Worm (Caenorhabditis elegans) whole organism, L4 larva: ENCODE data around the gene pak-2.

Source experiments
- F44E2.7 ChIP-seq: fragments of 200-800 bp; sonication (Bioruptor generic); IDR thresholded peaks from 2 replicates; pipeline ENCODE4 v2.1.2; 2022; ENCODE audit warnings: missing genetic modification characterization, missing compliant biosample characterization
- F49E8.2 ChIP-seq: sonication (generic microtip); optimal IDR thresholded peaks from 2 replicates; lab custom pipeline; 2016; ENCODE audit warnings: missing compliant biosample characterization, mild to moderate bottlenecking, missing genetic modification characterization, borderline replicate concordance
- T26A8.4 ChIP-seq: fragments of 200-800 bp; sonication (Bioruptor generic); IDR thresholded peaks from 2 replicates; pipeline ENCODE4 v1.3.6; 2022; ENCODE audit warnings: missing genetic modification characterization, missing compliant biosample characterization
- Y105C5A.15 ChIP-seq: fragments of 200-800 bp; sonication (Bioruptor generic); IDR thresholded peaks from 2 replicates; pipeline ENCODE4 v1.3.6; 2022; ENCODE audit warnings: missing genetic modification characterization, missing compliant biosample characterization
- Y48G9A.11 ChIP-seq: fragments of 200-800 bp; sonication (Bioruptor generic); IDR thresholded peaks from 2 replicates; pipeline ENCODE4 v1.3.6; 2022; ENCODE audit warnings: missing genetic modification reagents, missing genetic modification characterization, missing compliant biosample characterization
- ZK337.2 ChIP-seq: fragments of 200-800 bp; sonication (Bioruptor generic); IDR thresholded peaks from 2 replicates; pipeline ENCODE4 v1.3.6; 2022; ENCODE audit warnings: missing genetic modification reagents, missing genetic modification characterization, missing compliant biosample characterization
- aha-1 ChIP-seq: fragments of 150-350 bp; peaks from one replicate; lab custom pipeline; 2014; ENCODE audit warnings: missing biosample characterization, missing genetic modification characterization
- aly-2 ChIP-seq: sonication (generic microtip); optimal IDR thresholded peaks from 2 replicates; lab custom pipeline; 2018; ENCODE audit warnings: missing biosample characterization, missing genetic modification characterization
- ama-1 ChIP-seq: fragments of 150-350 bp; optimal IDR thresholded peaks from 2 replicates; lab custom pipeline; 2014; ENCODE audit warnings: inconsistent platforms, mixed read lengths
- ceh-20 ChIP-seq: fragments of 200-800 bp; sonication (Bioruptor generic); IDR thresholded peaks from 2 replicates; pipeline ENCODE4 v1.3.6; 2022; ENCODE audit warnings: missing genetic modification reagents, missing genetic modification characterization, missing compliant biosample characterization
- cey-2 ChIP-seq: sonication (generic microtip); optimal IDR thresholded peaks from 3 replicates; lab custom pipeline; 2017; ENCODE audit warnings: missing genetic modification characterization, mild to moderate bottlenecking, missing compliant biosample characterization, antibody characterized with exemption, borderline replicate concordance; ENCODE audit not compliant: insufficient read depth
- ctbp-1 ChIP-seq: fragments of 200-800 bp; sonication (Bioruptor generic); IDR thresholded peaks from 2 replicates; pipeline ENCODE4 v1.3.6; 2022; ENCODE audit warnings: missing genetic modification reagents, missing genetic modification characterization, missing compliant biosample characterization
- daf-19 ChIP-seq: fragments of 200-800 bp; sonication (Bioruptor generic); conservative IDR thresholded peaks from 2 replicates; pipeline ENCODE4 v1.3.6; 2022; ENCODE audit warnings: missing genetic modification characterization, missing compliant biosample characterization
- dmd-6 ChIP-seq: fragments of 200-800 bp; sonication (Bioruptor generic); IDR thresholded peaks from 2 replicates; pipeline ENCODE4 v1.3.6; 2022; ENCODE audit warnings: missing genetic modification reagents, missing genetic modification characterization, missing compliant biosample characterization
- dpl-1 ChIP-seq: fragments of 150-350 bp; optimal IDR thresholded peaks from 2 replicates; lab custom pipeline; 2014; ENCODE audit warnings: missing biosample characterization, missing genetic modification reagents, missing genetic modification characterization
- duxl-1 ChIP-seq: sonication (generic microtip); optimal IDR thresholded peaks from 2 replicates; lab custom pipeline; 2016; ENCODE audit warnings: mild to moderate bottlenecking, missing genetic modification characterization, moderate library complexity, missing compliant biosample characterization; ENCODE audit not compliant: poor library complexity
- dve-1 ChIP-seq: sonication (generic microtip); optimal IDR thresholded peaks from 2 replicates; lab custom pipeline; 2017; ENCODE audit warnings: antibody characterized with exemption, mild to moderate bottlenecking, missing genetic modification characterization, missing compliant biosample characterization; ENCODE audit not compliant: insufficient read depth
- egl-43 ChIP-seq: fragments of 200-800 bp; sonication (Bioruptor generic); IDR thresholded peaks from 2 replicates; pipeline ENCODE4 v1.3.6; 2022; ENCODE audit warnings: missing genetic modification reagents, missing genetic modification characterization, missing compliant biosample characterization
- fkh-10 ChIP-seq: fragments of 150-350 bp; optimal IDR thresholded peaks from 2 replicates; lab custom pipeline; 2014; ENCODE audit warnings: missing biosample characterization, missing genetic modification reagents, missing genetic modification characterization
- hif-1 ChIP-seq, 2 experiments: sonication (generic microtip); optimal IDR thresholded peaks; 2 replicates each; lab custom pipeline; 2016 to 2017; ENCODE audit warnings: missing compliant biosample characterization in 2 of 2, missing genetic modification characterization in 2 of 2, missing genetic modification reagents in 2 of 2, missing genotype in 2 of 2, mild to moderate bottlenecking in 1 of 2
- hlh-11 ChIP-seq: fragments of 200-800 bp; sonication (Bioruptor generic); optimal IDR thresholded peaks from 2 replicates; lab custom pipeline; 2018; ENCODE audit warnings: mild to moderate bottlenecking, missing genetic modification characterization, missing compliant biosample characterization
- hlh-30 ChIP-seq: sonication (generic microtip); optimal IDR thresholded peaks from 2 replicates; lab custom pipeline; 2017; ENCODE audit warnings: antibody characterized with exemption, mild to moderate bottlenecking, missing genetic modification characterization, missing compliant biosample characterization; ENCODE audit not compliant: insufficient read depth
- hmg-1.1 ChIP-seq: fragments of 200-800 bp; sonication (Bioruptor generic); IDR thresholded peaks from 2 replicates; pipeline ENCODE4 v1.3.6; 2022; ENCODE audit warnings: missing genetic modification reagents, missing genetic modification characterization, missing compliant biosample characterization
- lim-7 ChIP-seq: fragments of 200-800 bp; sonication (Bioruptor generic); IDR thresholded peaks from 2 replicates; pipeline ENCODE4 v1.3.6; 2022; ENCODE audit warnings: missing genetic modification characterization, missing compliant biosample characterization
- lin-13 ChIP-seq: fragments of 150-350 bp; optimal IDR thresholded peaks from 2 replicates; lab custom pipeline; 2014; ENCODE audit warnings: missing biosample characterization, missing genetic modification reagents, missing genetic modification characterization
- lin-29 ChIP-seq: fragments of 200-800 bp; sonication (Bioruptor generic); IDR thresholded peaks from 2 replicates; pipeline ENCODE4 v1.3.6; 2022; ENCODE audit warnings: missing genetic modification reagents, missing genetic modification characterization, missing compliant biosample characterization
- lin-38 ChIP-seq: fragments of 200-800 bp; sonication (Bioruptor generic); IDR thresholded peaks from 2 replicates; pipeline ENCODE4 v1.3.6; 2022; ENCODE audit warnings: missing genetic modification reagents, missing genetic modification characterization, missing compliant biosample characterization
- lsy-2 ChIP-seq, 2 experiments: fragments of 150-350 bp in 1 of 2; sonication (generic microtip) in 1 of 2; optimal IDR thresholded peaks; 2 replicates each; lab custom pipeline; 2014 to 2017; ENCODE audit warnings: missing biosample characterization in 2 of 2, missing genetic modification characterization in 2 of 2
- madf-5 ChIP-seq, 2 experiments: fragments of 200-800 bp; sonication (Bioruptor generic); IDR thresholded peaks; 2 replicates each; pipeline ENCODE4 v1.3.6; 2022; ENCODE audit warnings: missing compliant biosample characterization in 2 of 2, missing genetic modification characterization in 2 of 2
- mdt-29 ChIP-seq: fragments of 200-800 bp; sonication (Bioruptor generic); IDR thresholded peaks from 2 replicates; pipeline ENCODE4 v1.3.6; 2022; ENCODE audit warnings: missing genetic modification reagents, missing genetic modification characterization, missing compliant biosample characterization
- mep-1 ChIP-seq: fragments of 150-350 bp; sonication (generic microtip); optimal IDR thresholded peaks from 3 replicates; lab custom pipeline; 2014; ENCODE audit warnings: missing biosample characterization, missing genetic modification characterization
- mes-2 ChIP-seq: sonication (generic microtip); optimal IDR thresholded peaks from 2 replicates; lab custom pipeline; 2016; ENCODE audit warnings: missing genotype, mild to moderate bottlenecking, missing genetic modification characterization, missing compliant biosample characterization; ENCODE audit not compliant: poor library complexity, severe bottlenecking
- mxl-2 ChIP-seq: fragments of 200-800 bp; sonication (Bioruptor generic); conservative IDR thresholded peaks from 2 replicates; pipeline ENCODE4 v1.3.6; 2022; ENCODE audit warnings: missing genetic modification reagents, missing genetic modification characterization, missing compliant biosample characterization
- nhr-11 ChIP-seq: fragments of 150-350 bp; optimal IDR thresholded peaks from 2 replicates; lab custom pipeline; 2014; ENCODE audit warnings: missing biosample characterization, missing genetic modification characterization
- nhr-6 ChIP-seq: fragments of 150-350 bp; optimal IDR thresholded peaks from 2 replicates; lab custom pipeline; 2014; ENCODE audit warnings: missing biosample characterization, missing genetic modification characterization
- nhr-77 ChIP-seq: fragments of 150-350 bp; optimal IDR thresholded peaks from 2 replicates; lab custom pipeline; 2014; ENCODE audit warnings: missing biosample characterization, missing genetic modification characterization
- pha-4 ChIP-seq, 2 experiments: fragments of 150-350 bp in 1 of 2; fragments of 200-800 bp in 1 of 2; sonication (Bioruptor generic) in 1 of 2; IDR thresholded peaks in 1 of 2; optimal IDR thresholded peaks in 1 of 2; 2 replicates each; pipeline versions ENCODE4 v1.3.6 to Lab custom; 2014 to 2022; ENCODE audit warnings: missing genetic modification characterization in 2 of 2, missing genetic modification reagents in 2 of 2, missing biosample characterization in 1 of 2, missing compliant biosample characterization in 1 of 2
- saeg-2 ChIP-seq: fragments of 200-800 bp; sonication (Bioruptor generic); IDR thresholded peaks from 2 replicates; pipeline ENCODE4 v1.3.6; 2022; ENCODE audit warnings: missing genetic modification reagents, missing genetic modification characterization, missing compliant biosample characterization
- snpc-1.2 ChIP-seq: fragments of 200-800 bp; sonication (Bioruptor generic); IDR thresholded peaks from 2 replicates; pipeline ENCODE4 v1.3.6; 2022; ENCODE audit warnings: missing genetic modification reagents, missing genetic modification characterization, missing compliant biosample characterization
- tra-1 ChIP-seq: fragments of 200-800 bp; sonication (Bioruptor generic); IDR thresholded peaks from 2 replicates; pipeline ENCODE4 v1.3.6; 2022; ENCODE audit warnings: missing genetic modification reagents, missing genetic modification characterization, missing compliant biosample characterization
- unc-130 ChIP-seq: sonication (generic microtip); optimal IDR thresholded peaks from 2 replicates; lab custom pipeline; 2016; ENCODE audit warnings: missing genetic modification reagents, missing genetic modification characterization, missing compliant biosample characterization
- zfp-2 ChIP-seq: sonication (generic microtip); optimal IDR thresholded peaks from 2 replicates; lab custom pipeline; 2016; ENCODE audit warnings: mild to moderate bottlenecking, missing genetic modification characterization, missing compliant biosample characterization
- zfp-3 ChIP-seq: fragments of 200-800 bp; sonication (Bioruptor generic); conservative IDR thresholded peaks from 2 replicates; pipeline ENCODE4 v1.3.6; 2022; ENCODE audit warnings: missing genetic modification reagents, missing genetic modification characterization, missing compliant biosample characterization

The pak-2 gene

DNA sequence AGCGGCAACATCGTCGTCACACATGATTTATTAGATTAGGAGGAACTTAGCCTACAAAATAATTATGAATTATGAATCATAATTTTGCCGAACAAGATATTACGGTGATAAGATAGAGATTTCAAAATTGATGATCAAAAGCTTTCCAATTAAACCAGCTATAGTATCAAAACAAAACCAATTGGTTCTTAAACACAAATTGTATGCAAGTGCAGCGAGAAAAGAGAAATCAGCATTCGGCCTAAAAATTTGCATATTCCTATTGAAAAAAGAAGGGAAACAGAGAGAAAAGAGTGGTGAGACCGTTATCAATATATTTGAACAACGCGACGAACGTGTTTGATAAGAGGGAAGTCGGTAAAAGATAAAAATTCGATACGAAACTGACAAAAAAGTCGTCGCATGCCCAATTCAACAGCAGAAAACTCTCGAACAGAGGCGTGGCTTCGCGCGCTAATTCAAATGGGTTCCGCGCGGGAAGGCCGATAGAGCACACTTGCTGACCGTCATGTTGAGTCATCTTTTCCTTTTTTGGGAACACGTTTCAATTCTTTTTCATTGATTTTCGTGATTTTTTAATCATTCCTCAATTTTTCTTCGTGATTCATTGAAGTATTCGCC, 39.0 kb upstream of the pak-2 start, which contains the start of gene act-2 (continued):
- TF ChIP-seq cey-2 (tag; lab: Kevin White, UChicago) (no peak), daf-19 (GFP tag; lab: Robert Waterston, UW) (no peak), zfp-2 (tag; lab: Kevin White, UChicago) (peak; percentile 9), hlh-30 (tag; lab: Kevin White, UChicago) (peak; percentile 88), T26A8.4 (GFP tag; lab: Robert Waterston, UW) (no peak), pha-4 (GFP tag; IDR thresholded peaks at IDR 0.05; lab: Robert Waterston, UW) (0 out of 2 replicates have a peak, but pooled peaks have one; percentile 16), pha-4 (tag; optimal IDR thresholded peaks at IDR 0.05; lab: Kevin White, UChicago) (peak; percentile 73), duxl-1 (tag; lab: Kevin White, UChicago) (peak; percentile 10), nhr-11 (tag; lab: Kevin White, UChicago) (peak; percentile 45), hif-1 (tag; optimal IDR thresholded peaks at IDR 0.05; lab: Kevin White, UChicago) (peak in 1 of 2 experiments; percentile 44), fkh-10 (GFP tag; lab: Kevin White, UChicago) (peak; percentile 64), mes-2 (tag; lab: Kevin White, UChicago) (peak; percentile 76), tra-1 (GFP tag; lab: Robert Waterston, UW) (0 out of 2 replicates have a peak, but pooled peaks have one; percentile 45), ZK337.2 (GFP tag; lab: Robert Waterston, UW) (no peak), egl-43 (GFP tag; lab: Robert Waterston, UW) (0 out of 2 replicates have a peak, but pooled peaks have one; percentile 33)

DNA sequence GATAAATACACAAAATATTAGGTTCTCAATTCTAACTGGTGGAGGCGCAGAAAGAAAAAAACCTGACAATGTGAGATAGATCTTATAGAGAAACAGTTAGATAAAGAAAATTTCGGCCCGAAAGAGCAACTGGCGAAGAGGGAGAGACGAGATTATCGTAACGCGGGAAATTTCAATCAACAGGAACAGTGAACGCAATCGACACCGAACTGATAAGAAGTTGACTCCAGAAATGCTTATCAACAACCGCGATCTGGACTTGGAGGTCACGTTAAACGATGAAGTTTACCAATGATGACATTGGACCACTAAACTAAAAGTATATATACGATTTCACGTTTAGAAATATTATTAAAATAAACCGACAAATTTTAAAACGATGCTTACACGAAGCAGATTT, 37.2 kb upstream of the pak-2 start:
- TF ChIP-seq pha-4 (GFP tag; IDR thresholded peaks at IDR 0.05; lab: Robert Waterston, UW) (peak; percentile 49; the same call in 1 of the 2 replicates), pha-4 (tag; optimal IDR thresholded peaks at IDR 0.05; lab: Kevin White, UChicago) (no peak), hif-1 (tag; optimal IDR thresholded peaks at IDR 0.05; lab: Kevin White, UChicago) (no peak), F44E2.7 (0 out of 2 replicates have a peak, but pooled peaks have one; percentile 30), ctbp-1 (GFP tag; lab: Robert Waterston, UW) (peak; percentile 75), dpl-1 (GFP tag; lab: Kevin White, UChicago) (no peak), nhr-6 (tag; lab: Kevin White, UChicago) (peak; percentile 10), mep-1 (tag; lab: Kevin White, UChicago) (no peak), ama-1 (lab: Kevin White, UChicago) (peak; percentile 77), hlh-30 (tag; lab: Kevin White, UChicago) (peak; percentile 22), lin-38 (GFP tag; lab: Robert Waterston, UW) (peak; percentile 83), aha-1 (tag; lab: Kevin White, UChicago) (peak; percentile 55), F49E8.2 (tag; lab: Kevin White, UChicago) (peak; percentile 93), Y105C5A.15 (GFP tag; lab: Robert Waterston, UW) (peak; percentile 65; the same call in 1 of the 2 replicates), dve-1 (peak; percentile 1), hmg-1.1 (GFP tag; lab: Robert Waterston, UW) (0 out of 2 replicates have a peak, but pooled peaks have one; percentile 26), lsy-2 (tag; optimal IDR thresholded peaks at IDR 0.05; lab: Kevin White, UChicago) (no peak), nhr-77 (tag; lab: Kevin White, UChicago) (no peak), saeg-2 (GFP tag; lab: Robert Waterston, UW) (peak; percentile 67; the same call in 1 of the 2 replicates), lin-29 (GFP tag; lab: Robert Waterston, UW) (0 out of 2 replicates have a peak, but pooled peaks have one; percentile 9), egl-43 (GFP tag; lab: Robert Waterston, UW) (peak; percentile 77; the same call in 1 of the 2 replicates), aly-2 (tag; lab: Kevin White, UChicago) (peak; percentile 25), snpc-1.2 (peak; percentile 61; the same call in 1 of the 2 replicates), tra-1 (GFP tag; lab: Robert Waterston, UW) (peak; percentile 46; the same call in 1 of the 2 replicates), mdt-29 (GFP tag; lab: Robert Waterston, UW) (peak; percentile 74), zfp-3 (GFP tag; lab: Robert Waterston, UW) (peak; percentile 49), lin-13 (GFP tag; lab: Kevin White, UChicago) (peak; percentile 50), Y48G9A.11 (GFP tag; lab: Robert Waterston, UW) (peak; percentile 80; the same call in 1 of the 2 replicates), dmd-6 (GFP tag; lab: Robert Waterston, UW) (peak; percentile 22; the same call in 1 of the 2 replicates), madf-5 (GFP tag; IDR thresholded peaks at IDR 0.05; lab: Robert Waterston, UW) (peak in 1 of 2 experiments; percentile 83; a peak in 2 of 4 replicates), ceh-20 (no peak), hlh-11 (peak; percentile 15), lim-7 (peak; percentile 57), mxl-2 (peak; percentile 50; the same call in 1 of the 2 replicates), unc-130 (GFP tag; lab: Kevin White, UChicago) (peak; percentile 39)
